Worm (Caenorhabditis elegans): ENCODE measurements around the gene fbxa-157.

Gene fbxa-157

ce11 chrV:17899503-17899902 is at the start of gene fbxa-157:
Gene fbxa-157 (plus strand): TSS chrV:17899803.
- TF ChIP-seq cnd-1 (tag; optimal IDR thresholded peaks at IDR 0.05), result no peak
- TF ChIP-seq lsy-2 (tag; optimal IDR thresholded peaks at IDR 0.05), result no peak
- no peak for TF ChIP-seq lin-13 (tag; optimal IDR thresholded peaks at IDR 0.05)
- no peak for TF ChIP-seq bed-3 (GFP tag; optimal IDR thresholded peaks at IDR 0.05)
- no peak for TF ChIP-seq drap-1 (GFP tag; optimal IDR thresholded peaks at IDR 0.05)

- TF ChIP-seq ceh-39 (tag; optimal IDR thresholded peaks at IDR 0.05) (no peak), mep-1 (tag; optimal IDR thresholded peaks at IDR 0.05) (no peak), ham-2 (GFP tag; optimal IDR thresholded peaks at IDR 0.05) (no peak), ztf-11 (tag; optimal IDR thresholded peaks at IDR 0.05) (no peak), M03D4.4 (tag; optimal IDR thresholded peaks at IDR 0.05) (no peak), blmp-1 (tag; optimal IDR thresholded peaks at IDR 0.05) (no peak), flh-1 (GFP tag; optimal IDR thresholded peaks at IDR 0.05) (no peak), nhr-2 (tag; optimal IDR thresholded peaks at IDR 0.05) (no peak)
Measured at ce11 chrV:17855889-17856288, 43.7 kb upstream of the fbxa-157 start, which contains the start of gene tcc-1. Gene tcc-1 (minus strand): TSS chrV:17855989.

ce11 chrV:17857901-17858300 is 41.7 kb upstream of the fbxa-157 start:
- TF ChIP-seq unc-62 (GFP tag; optimal IDR thresholded peaks at IDR 0.05) (peak; percentile 73), ham-2 (GFP tag; optimal IDR thresholded peaks at IDR 0.05) (peak; percentile 42), ceh-83 (GFP tag; optimal IDR thresholded peaks at IDR 0.05) (no peak), lsy-2 (tag; optimal IDR thresholded peaks at IDR 0.05) (peak; percentile 44), ceh-39 (tag; optimal IDR thresholded peaks at IDR 0.05) (no peak), mls-2 (tag; optimal IDR thresholded peaks at IDR 0.05) (no peak), ztf-11 (tag; optimal IDR thresholded peaks at IDR 0.05) (no peak), hlh-1 (tag; optimal IDR thresholded peaks at IDR 0.05) (peak; percentile 82), drap-1 (GFP tag; optimal IDR thresholded peaks at IDR 0.05) (peak; percentile 78), ceh-43 (GFP tag; optimal IDR thresholded peaks at IDR 0.05) (no peak), nhr-237 (tag; optimal IDR thresholded peaks at IDR 0.05) (peak; percentile 74), ces-1 (GFP tag; optimal IDR thresholded peaks at IDR 0.05) (peak; percentile 98), pha-4 (tag; optimal IDR thresholded peaks at IDR 0.05) (peak; percentile 37), unc-120 (tag; optimal IDR thresholded peaks at IDR 0.05; ENCODE audit: poor library complexity, severe bottlenecking) (peak; percentile 86), sptf-1 (tag; optimal IDR thresholded peaks at IDR 0.05) (no peak)

- TF ChIP-seq mep-1 (tag; optimal IDR thresholded peaks at IDR 0.05) (no peak), blmp-1 (tag; optimal IDR thresholded peaks at IDR 0.05) (no peak), ceh-39 (tag; optimal IDR thresholded peaks at IDR 0.05) (no peak), mab-5 (tag; optimal IDR thresholded peaks at IDR 0.05) (no peak), drap-1 (GFP tag; optimal IDR thresholded peaks at IDR 0.05) (no peak), unc-39 (tag; optimal IDR thresholded peaks at IDR 0.05) (no peak), tbx-8 (GFP tag; optimal IDR thresholded peaks at IDR 0.05) (no peak), hlh-1 (tag; optimal IDR thresholded peaks at IDR 0.05) (no peak), ceh-83 (GFP tag; optimal IDR thresholded peaks at IDR 0.05) (no peak), bed-3 (GFP tag; optimal IDR thresholded peaks at IDR 0.05) (no peak), snpc-4 (tag; optimal IDR thresholded peaks at IDR 0.05) (no peak), nhr-12 (tag; optimal IDR thresholded peaks at IDR 0.05) (no peak), sem-2 (GFP tag; optimal IDR thresholded peaks at IDR 0.05) (no peak), lsy-2 (tag; optimal IDR thresholded peaks at IDR 0.05) (no peak), elt-1 (tag; optimal IDR thresholded peaks at IDR 0.05; ENCODE audit: borderline replicate concordance, insufficient read depth) (no peak), unc-62 (GFP tag; optimal IDR thresholded peaks at IDR 0.05) (no peak), pha-4 (tag; optimal IDR thresholded peaks at IDR 0.05) (no peak)
Measured at ce11 chrV:17859065-17859464, 40.5 kb upstream of the fbxa-157 start.

ce11 chrV:17859519-17859918 is 40.1 kb upstream of the fbxa-157 start:
- no peak for TF ChIP-seq sptf-1 (tag; optimal IDR thresholded peaks at IDR 0.05)
- TF ChIP-seq zip-8 (tag; optimal IDR thresholded peaks at IDR 0.05), result no peak
- TF ChIP-seq ceh-43 (GFP tag; optimal IDR thresholded peaks at IDR 0.05), result no peak
- TF ChIP-seq sem-2 (GFP tag; optimal IDR thresholded peaks at IDR 0.05), result no peak
- TF ChIP-seq nhr-12 (tag; optimal IDR thresholded peaks at IDR 0.05), result no peak
- TF ChIP-seq ceh-39 (tag; optimal IDR thresholded peaks at IDR 0.05), result no peak
- no peak for TF ChIP-seq mep-1 (tag; optimal IDR thresholded peaks at IDR 0.05)
- no peak for TF ChIP-seq blmp-1 (tag; optimal IDR thresholded peaks at IDR 0.05)

Measured in whole organism, mixed stage, embryonic.